Worm (Caenorhabditis elegans) whole organism, late embryonic: ENCODE measurements around the gene tmem-135.

Experiments used
- F13H6.1 ChIP-seq: sonication (generic microtip); optimal IDR thresholded peaks from 2 replicates; lab custom pipeline; 2016; ENCODE audit warnings: missing genetic modification characterization, missing compliant biosample characterization
- K02D7.2 ChIP-seq: sonication (generic microtip); optimal IDR thresholded peaks from 2 replicates; lab custom pipeline; 2017; ENCODE audit warnings: mild to moderate bottlenecking, missing genetic modification characterization, missing compliant biosample characterization
- K09A11.1 ChIP-seq: sonication (generic microtip); optimal IDR thresholded peaks from 2 replicates; lab custom pipeline; 2017; ENCODE audit warnings: antibody characterized with exemption, mild to moderate bottlenecking, missing genetic modification characterization, missing compliant biosample characterization; ENCODE audit not compliant: insufficient read depth
- T23F11.4 ChIP-seq: fragments of 200-800 bp; sonication (Bioruptor generic); optimal IDR thresholded peaks from 2 replicates; lab custom pipeline; 2018; ENCODE audit warnings: mild to moderate bottlenecking, missing genetic modification characterization, missing compliant biosample characterization
- Y22D7AL.16 ChIP-seq: sonication (generic microtip); optimal IDR thresholded peaks from 2 replicates; lab custom pipeline; 2016; ENCODE audit warnings: missing genetic modification characterization, missing compliant biosample characterization
- ahr-1 ChIP-seq: sonication (generic microtip); optimal IDR thresholded peaks from 2 replicates; lab custom pipeline; 2016; ENCODE audit warnings: missing genetic modification characterization, missing compliant biosample characterization
- ama-1 ChIP-seq: fragments of 150-350 bp; optimal IDR thresholded peaks from 2 replicates; lab custom pipeline; 2014
- ceh-14 ChIP-seq: sonication (generic microtip); optimal IDR thresholded peaks from 2 replicates; lab custom pipeline; 2016; ENCODE audit warnings: missing genotype, missing genetic modification characterization, missing compliant biosample characterization
- ceh-18 ChIP-seq: sonication (generic microtip); optimal IDR thresholded peaks from 2 replicates; lab custom pipeline; 2016; ENCODE audit warnings: missing genetic modification characterization, missing compliant biosample characterization
- ceh-19 ChIP-seq: fragments of 200-800 bp; sonication (Bioruptor generic); optimal IDR thresholded peaks from 2 replicates; lab custom pipeline; 2018; ENCODE audit warnings: mild to moderate bottlenecking, missing genetic modification characterization, missing compliant biosample characterization
- ceh-2 ChIP-seq: sonication (generic microtip); optimal IDR thresholded peaks from 2 replicates; lab custom pipeline; 2016; ENCODE audit warnings: missing genotype, missing genetic modification characterization, missing compliant biosample characterization
- ceh-22 ChIP-seq: sonication (generic microtip); optimal IDR thresholded peaks from 2 replicates; lab custom pipeline; 2017; ENCODE audit warnings: missing biosample characterization, missing genetic modification characterization
- ceh-24 ChIP-seq: sonication (generic microtip); optimal IDR thresholded peaks from 2 replicates; lab custom pipeline; 2016; ENCODE audit warnings: mild to moderate bottlenecking, missing genetic modification characterization, missing compliant biosample characterization
- ceh-31 ChIP-seq: sonication (generic microtip); optimal IDR thresholded peaks from 2 replicates; lab custom pipeline; 2016; ENCODE audit warnings: missing genetic modification characterization, missing compliant biosample characterization
- ceh-34 ChIP-seq: sonication (generic microtip); optimal IDR thresholded peaks from 2 replicates; lab custom pipeline; 2016; ENCODE audit warnings: mild to moderate bottlenecking, missing genetic modification characterization, missing compliant biosample characterization
- ceh-45 ChIP-seq: fragments of 200-800 bp; sonication (Bioruptor generic); IDR thresholded peaks from 2 replicates; pipeline ENCODE4 v1.3.6; 2022; ENCODE audit warnings: missing genetic modification reagents, missing genetic modification characterization, missing compliant biosample characterization
- ceh-48 ChIP-seq: sonication (generic microtip); optimal IDR thresholded peaks from 2 replicates; lab custom pipeline; 2016; ENCODE audit warnings: missing genetic modification characterization, inconsistent platforms, missing compliant biosample characterization
- ceh-6 ChIP-seq: fragments of 200-800 bp; sonication (Bioruptor generic); optimal IDR thresholded peaks from 2 replicates; lab custom pipeline; 2018; ENCODE audit warnings: mild to moderate bottlenecking, missing genetic modification characterization, missing compliant biosample characterization
- ceh-9 ChIP-seq: sonication (generic microtip); optimal IDR thresholded peaks from 2 replicates; lab custom pipeline; 2016; ENCODE audit warnings: mild to moderate bottlenecking, missing genetic modification characterization, inconsistent platforms, missing compliant biosample characterization
- che-1 ChIP-seq: sonication (generic microtip); optimal IDR thresholded peaks from 2 replicates; lab custom pipeline; 2016; ENCODE audit warnings: mild to moderate bottlenecking, missing genetic modification characterization, missing compliant biosample characterization
- dmd-4 ChIP-seq: sonication (generic microtip); optimal IDR thresholded peaks from 2 replicates; lab custom pipeline; 2016; ENCODE audit warnings: borderline replicate concordance, missing genetic modification characterization, missing compliant biosample characterization
- dve-1 ChIP-seq: sonication (generic microtip); optimal IDR thresholded peaks from 2 replicates; lab custom pipeline; 2017; ENCODE audit warnings: antibody characterized with exemption, mild to moderate bottlenecking, missing genetic modification characterization, missing compliant biosample characterization
- elt-2 ChIP-seq: sonication (generic microtip); optimal IDR thresholded peaks from 2 replicates; lab custom pipeline; 2016; ENCODE audit warnings: missing genetic modification reagents, missing genetic modification characterization, missing compliant biosample characterization
- elt-4 ChIP-seq: sonication (generic microtip); optimal IDR thresholded peaks from 2 replicates; lab custom pipeline; 2016; ENCODE audit warnings: missing genetic modification characterization, missing compliant biosample characterization
- ets-4 ChIP-seq: sonication (generic microtip); optimal IDR thresholded peaks from 2 replicates; lab custom pipeline; 2016; ENCODE audit warnings: missing genetic modification characterization, missing compliant biosample characterization
- fax-1 ChIP-seq: sonication (generic microtip); optimal IDR thresholded peaks from 2 replicates; lab custom pipeline; 2016; ENCODE audit warnings: missing genotype, missing genetic modification characterization, missing compliant biosample characterization
- fkh-10 ChIP-seq: fragments of 150-350 bp; optimal IDR thresholded peaks from 2 replicates; lab custom pipeline; 2014; ENCODE audit warnings: missing biosample characterization, missing genetic modification reagents, missing genetic modification characterization
- gmeb-2 ChIP-seq: sonication (generic microtip); optimal IDR thresholded peaks from 2 replicates; lab custom pipeline; 2016; ENCODE audit warnings: missing genetic modification characterization, inconsistent platforms, missing compliant biosample characterization
- hlh-13 ChIP-seq: fragments of 200-800 bp; sonication (Bioruptor generic); optimal IDR thresholded peaks from 2 replicates; lab custom pipeline; 2018; ENCODE audit warnings: mild to moderate bottlenecking, missing genetic modification characterization, missing compliant biosample characterization
- hlh-15 ChIP-seq: sonication (generic microtip); optimal IDR thresholded peaks from 2 replicates; lab custom pipeline; 2016; ENCODE audit warnings: missing genetic modification characterization, missing compliant biosample characterization
- hlh-30 ChIP-seq: sonication (generic microtip); optimal IDR thresholded peaks from 2 replicates; lab custom pipeline; 2017; ENCODE audit warnings: antibody characterized with exemption, missing genetic modification characterization, missing compliant biosample characterization; ENCODE audit not compliant: insufficient read depth
- hlh-8 ChIP-seq: sonication (generic microtip); optimal IDR thresholded peaks from 2 replicates; lab custom pipeline; 2016; ENCODE audit warnings: missing genotype, missing genetic modification characterization, missing compliant biosample characterization
- lim-6 ChIP-seq: sonication (generic microtip); optimal IDR thresholded peaks from 2 replicates; lab custom pipeline; 2016; ENCODE audit warnings: missing genetic modification characterization, missing compliant biosample characterization
- madf-2 ChIP-seq: sonication (generic microtip); optimal IDR thresholded peaks from 2 replicates; lab custom pipeline; 2017; ENCODE audit warnings: missing genetic modification characterization, missing compliant biosample characterization
- mec-3 ChIP-seq: sonication (generic microtip); optimal IDR thresholded peaks from 2 replicates; lab custom pipeline; 2016; ENCODE audit warnings: borderline replicate concordance, missing genetic modification characterization, missing compliant biosample characterization
- odd-2 ChIP-seq: sonication (generic microtip); optimal IDR thresholded peaks from 2 replicates; lab custom pipeline; 2017; ENCODE audit warnings: antibody characterized with exemption, mild to moderate bottlenecking, missing genetic modification characterization, missing compliant biosample characterization
- pha-2 ChIP-seq: sonication (generic microtip); optimal IDR thresholded peaks from 2 replicates; lab custom pipeline; 2017; ENCODE audit warnings: mild to moderate bottlenecking, missing genetic modification characterization, missing compliant biosample characterization
- pha-4 ChIP-seq: fragments of 150-350 bp; optimal IDR thresholded peaks from 2 replicates; lab custom pipeline; 2018; ENCODE audit warnings: missing biosample characterization, missing genetic modification reagents, missing genetic modification characterization
- pros-1 ChIP-seq: fragments of 150-350 bp; optimal IDR thresholded peaks from 2 replicates; lab custom pipeline; 2014; ENCODE audit warnings: missing biosample characterization, missing genetic modification reagents, missing genetic modification characterization
- ref-2 ChIP-seq: sonication (generic microtip); optimal IDR thresholded peaks from 2 replicates; lab custom pipeline; 2016; ENCODE audit warnings: missing genetic modification characterization, missing compliant biosample characterization
- sox-2 ChIP-seq: fragments of 200-800 bp; sonication (Bioruptor generic); IDR thresholded peaks from 2 replicates; pipeline ENCODE4 v1.3.6; 2022; ENCODE audit warnings: missing genetic modification reagents, missing genetic modification characterization, missing compliant biosample characterization
- syd-9 ChIP-seq: sonication (generic microtip); optimal IDR thresholded peaks from 2 replicates; lab custom pipeline; 2016; ENCODE audit warnings: mild to moderate bottlenecking, missing genetic modification characterization, moderate library complexity, missing compliant biosample characterization
- tbx-7 ChIP-seq: sonication (generic microtip); optimal IDR thresholded peaks from 2 replicates; lab custom pipeline; 2016; ENCODE audit warnings: missing genotype, missing genetic modification characterization, missing compliant biosample characterization
- ttx-3 ChIP-seq: sonication (generic microtip); optimal IDR thresholded peaks from 2 replicates; lab custom pipeline; 2016; ENCODE audit warnings: missing genetic modification reagents, missing genetic modification characterization, missing compliant biosample characterization
- unc-3 ChIP-seq, 2 experiments: fragments of 200-800 bp in 1 of 2; sonication (Bioruptor generic) in 1 of 2; sonication (generic microtip) in 1 of 2; conservative IDR thresholded peaks in 1 of 2; optimal IDR thresholded peaks in 1 of 2; 2 replicates each; pipeline versions ENCODE4 v1.3.6 to Lab custom; 2016 to 2022; ENCODE audit warnings: missing compliant biosample characterization in 2 of 2, missing genetic modification characterization in 2 of 2, missing genetic modification reagents in 1 of 2
- ztf-16 ChIP-seq: sonication (generic microtip); optimal IDR thresholded peaks from 2 replicates; lab custom pipeline; 2017; ENCODE audit warnings: missing genetic modification characterization, missing compliant biosample characterization

Gene tmem-135

DNA sequence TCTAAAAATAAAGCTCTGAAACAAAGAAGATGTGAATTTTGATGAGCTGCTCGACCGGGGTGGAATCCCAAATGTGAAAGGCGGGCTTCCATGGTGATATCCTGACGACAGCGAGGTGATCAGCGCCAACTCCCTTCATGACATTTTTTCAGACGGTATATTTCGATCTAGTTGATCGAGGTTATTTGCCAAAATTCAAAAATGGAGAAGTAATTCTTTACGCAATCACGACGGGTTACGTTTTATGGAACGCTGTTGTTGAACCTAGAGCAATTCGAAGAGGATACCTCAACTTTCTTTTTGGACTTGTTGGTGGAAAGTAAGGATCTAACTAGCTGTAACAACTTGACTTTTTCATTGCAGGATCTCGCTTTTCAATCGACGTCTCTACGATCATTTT is 3.2 kb downstream of the tmem-135 start:
- TF ChIP-seq ceh-34 (no peak), sox-2 (GFP tag; lab: Robert Waterston, UW) (no peak), ama-1 (lab: Kevin White, UChicago) (no peak), ceh-24 (tag; lab: Kevin White, UChicago) (no peak), ceh-45 (GFP tag; lab: Robert Waterston, UW) (no peak), hlh-13 (GFP tag; lab: Kevin White, UChicago) (no peak), Y22D7AL.16 (tag; lab: Kevin White, UChicago) (no peak), ceh-19 (GFP tag; lab: Kevin White, UChicago) (no peak), ttx-3 (tag; lab: Kevin White, UChicago) (no peak), ceh-6 (no peak), ceh-14 (tag; lab: Kevin White, UChicago) (no peak), syd-9 (tag; lab: Kevin White, UChicago) (no peak), K02D7.2 (tag; lab: Kevin White, UChicago) (no peak), pros-1 (tag; lab: Kevin White, UChicago) (no peak), K09A11.1 (tag; lab: Kevin White, UChicago) (no peak), unc-3 (GFP tag; conservative IDR thresholded peaks at IDR 0.05; lab: Robert Waterston, UW) (no peak), unc-3 (tag; optimal IDR thresholded peaks at IDR 0.05; lab: Kevin White, UChicago) (no peak), fkh-10 (GFP tag; lab: Kevin White, UChicago) (no peak), ahr-1 (tag; lab: Kevin White, UChicago) (no peak), ceh-31 (tag; lab: Kevin White, UChicago) (no peak), T23F11.4 (GFP tag; lab: Kevin White, UChicago) (no peak)

DNA sequence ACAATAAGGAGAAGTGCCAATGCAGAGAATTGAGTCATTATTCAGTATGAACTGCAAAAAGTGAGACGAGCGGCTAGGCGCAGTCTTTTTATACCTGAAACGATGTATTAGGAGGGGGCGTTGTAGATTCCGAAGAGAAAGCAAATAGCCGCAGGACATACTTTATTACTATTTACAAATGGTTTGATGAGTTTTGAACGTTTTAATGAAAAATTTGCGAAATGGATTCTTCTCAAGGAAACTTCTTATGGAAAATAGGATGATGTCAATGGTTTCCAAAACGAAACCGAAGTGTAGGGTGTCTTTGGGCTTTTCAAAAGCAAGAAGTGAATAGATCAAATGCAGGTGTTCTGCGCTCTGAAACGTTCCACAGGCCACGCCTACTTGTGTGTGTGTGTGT is 4.5 kb downstream of the tmem-135 start, which contains the start of gene flp-11:
Gene flp-11 (minus strand): TSS at position 101 of the 400 bp plus-strand sequence.
- no peak for TF ChIP-seq tbx-7
- no peak for TF ChIP-seq ref-2 (tag; lab: Kevin White, UChicago)
- no peak for TF ChIP-seq ceh-34
- TF ChIP-seq Y22D7AL.16 (tag; lab: Kevin White, UChicago) = no peak
- no peak for TF ChIP-seq ceh-14 (tag; lab: Kevin White, UChicago)
- TF ChIP-seq hlh-15 (tag; lab: Kevin White, UChicago) = no peak
- TF ChIP-seq hlh-8 = no peak
- no peak for TF ChIP-seq elt-2 (tag; lab: Kevin White, UChicago)
- no peak for TF ChIP-seq T23F11.4 (GFP tag; lab: Kevin White, UChicago)
- no peak for TF ChIP-seq pros-1 (tag; lab: Kevin White, UChicago)
- TF ChIP-seq sox-2 (GFP tag; lab: Robert Waterston, UW) = no peak
- no peak for TF ChIP-seq lim-6 (tag; lab: Kevin White, UChicago)
- TF ChIP-seq mec-3 (tag; lab: Kevin White, UChicago) = no peak
- no peak for TF ChIP-seq pha-2 (tag; lab: Kevin White, UChicago)
- no peak for TF ChIP-seq dmd-4
- no peak for TF ChIP-seq odd-2
- TF ChIP-seq fax-1 = no peak

DNA sequence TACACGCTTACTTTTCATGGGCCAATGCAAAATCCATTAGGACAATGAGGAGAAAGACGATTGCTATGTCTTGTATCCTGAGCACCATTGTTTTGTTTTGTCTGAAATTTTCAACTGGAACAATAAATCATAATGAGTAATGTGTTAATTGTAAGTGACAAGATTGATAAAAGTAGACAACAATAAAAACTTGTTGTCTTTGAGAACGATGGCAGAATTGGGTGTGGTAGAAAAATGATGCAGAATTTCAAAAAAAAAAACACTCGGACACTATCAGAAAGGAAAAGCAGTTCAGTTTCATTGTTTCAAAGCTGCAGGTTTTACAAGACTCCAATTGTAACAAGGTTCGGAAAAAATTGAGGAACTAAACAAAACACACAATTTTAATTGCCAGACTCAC is 9.1 kb downstream of the tmem-135 start, which contains the start of gene K02G10.15:
Gene K02G10.15 (minus strand): TSS at position 101 of the 400 bp plus-strand sequence.
- TF ChIP-seq madf-2 (no peak), ceh-18 (tag; lab: Kevin White, UChicago) (no peak), ahr-1 (tag; lab: Kevin White, UChicago) (no peak), ceh-45 (GFP tag; lab: Robert Waterston, UW) (no peak), ceh-2 (tag; lab: Kevin White, UChicago) (no peak), che-1 (tag; lab: Kevin White, UChicago) (no peak), dve-1 (tag; lab: Kevin White, UChicago) (no peak)

DNA sequence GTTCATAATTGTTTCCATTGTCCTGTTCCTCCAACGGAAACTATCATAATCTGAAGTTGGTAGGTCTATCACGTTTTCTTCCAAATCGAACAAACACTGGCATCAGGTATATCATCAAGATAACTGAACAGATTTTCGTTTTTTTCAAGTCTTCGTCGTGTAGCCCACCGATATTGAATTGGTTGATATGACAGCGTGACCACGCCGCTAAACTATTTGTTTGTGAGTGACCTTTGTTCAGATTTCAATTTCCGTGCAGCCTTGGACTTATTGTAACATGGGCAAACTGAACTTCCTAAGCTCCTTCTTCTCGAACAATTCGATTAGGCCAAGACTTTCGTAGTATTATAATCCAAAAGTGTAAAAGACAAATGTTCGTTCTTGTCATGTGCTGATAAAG is 12.1 kb downstream of the tmem-135 start:
- TF ChIP-seq elt-4 (tag; lab: Kevin White, UChicago) (no peak), hlh-30 (tag; lab: Kevin White, UChicago) (no peak), F13H6.1 (tag; lab: Kevin White, UChicago) (no peak), ceh-9 (tag; lab: Kevin White, UChicago) (no peak), ceh-48 (no peak), lim-6 (tag; lab: Kevin White, UChicago) (no peak), hlh-8 (no peak), sox-2 (GFP tag; lab: Robert Waterston, UW) (no peak), ztf-16 (tag; lab: Kevin White, UChicago) (no peak), ceh-18 (tag; lab: Kevin White, UChicago) (no peak), ceh-22 (tag; lab: Kevin White, UChicago) (no peak), ets-4 (tag; lab: Kevin White, UChicago) (no peak), ceh-14 (tag; lab: Kevin White, UChicago) (no peak), pha-2 (tag; lab: Kevin White, UChicago) (no peak), mec-3 (tag; lab: Kevin White, UChicago) (no peak), gmeb-2 (tag; lab: Kevin White, UChicago) (no peak), ttx-3 (tag; lab: Kevin White, UChicago) (no peak), ama-1 (lab: Kevin White, UChicago) (no peak), pha-4 (tag; lab: Kevin White, UChicago) (no peak)
